Fruit fly (Drosophila melanogaster): Measurements from ENCODE around the gene S-Lap2.

DNA sequence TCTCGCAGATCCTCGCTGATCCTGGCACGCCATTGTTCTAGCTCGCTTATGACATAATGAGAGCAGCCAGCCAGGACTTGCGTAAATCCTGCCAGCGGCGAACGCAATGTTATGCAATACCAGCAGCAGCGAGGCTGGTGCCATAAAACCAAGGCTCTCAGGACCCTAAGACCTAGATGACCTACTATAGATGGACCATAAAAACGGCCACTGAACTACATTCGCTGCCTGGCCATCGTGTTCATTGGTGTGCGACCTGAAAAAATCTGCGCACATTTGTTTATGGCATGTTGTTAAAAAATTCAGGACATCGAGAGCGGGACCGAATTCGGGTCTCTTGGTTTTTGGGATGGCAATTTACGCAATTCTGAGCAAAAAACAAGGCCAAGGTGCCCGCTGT lies 33.9 kb downstream of the S-Lap2 start:
- TF ChIP-seq psq (optimal IDR thresholded peaks at IDR 0.05) = no peak
- no peak for TF ChIP-seq Dll (optimal IDR thresholded peaks at IDR 0.05)
- no peak for TF ChIP-seq usp (GFP tag; optimal IDR thresholded peaks at IDR 0.05)

All from whole organism.